Fruit fly (Drosophila melanogaster): Measurements from ENCODE around the gene NijA.

Gene NijA

DNA sequence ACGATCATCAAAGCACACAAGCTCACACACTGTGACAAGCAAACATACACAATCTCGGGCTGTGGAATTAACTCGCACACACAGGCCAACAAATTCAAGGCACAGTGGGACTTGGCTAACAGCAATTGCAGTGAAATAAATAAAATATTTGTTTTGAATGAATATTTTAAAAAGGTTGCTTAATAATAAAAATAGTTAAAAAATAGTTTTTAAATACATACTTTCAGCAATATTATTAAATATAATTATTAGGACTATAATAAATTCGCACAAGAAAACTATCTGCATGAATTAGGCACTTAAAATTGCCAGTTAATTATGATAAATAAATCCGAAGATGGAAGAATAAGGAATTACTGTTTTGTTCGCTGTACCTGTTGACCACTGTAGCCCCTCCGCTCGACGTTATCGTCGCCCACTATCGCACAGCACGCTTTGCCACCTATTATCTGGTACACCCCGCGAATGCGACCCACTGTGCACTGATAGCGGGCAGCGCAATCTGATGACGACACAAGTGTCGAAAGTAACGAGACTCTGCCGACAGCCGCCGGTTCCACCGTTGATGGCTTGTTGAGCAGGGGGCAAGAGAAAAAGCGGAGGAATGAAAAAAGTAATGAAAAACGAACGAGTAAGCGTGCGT is 13.8 kb downstream of the NijA start (continued):
- TF ChIP-seq NfI (GFP tag; optimal IDR thresholded peaks at IDR 0.05) (peak; percentile 96), CG13296 (GFP tag; optimal IDR thresholded peaks at IDR 0.05) (peak; percentile 99), CG15601 (tag; optimal IDR thresholded peaks at IDR 0.05) (peak; percentile 97), sc (optimal IDR thresholded peaks at IDR 0.05) (no peak), sc (GFP tag; optimal IDR thresholded peaks at IDR 0.05) (peak; percentile 98), Hr51 (GFP tag; optimal IDR thresholded peaks at IDR 0.05) (peak; percentile 92 to 99), CG1603 (tag; optimal IDR thresholded peaks at IDR 0.05) (peak; percentile 55), CG4617 (GFP tag; optimal IDR thresholded peaks at IDR 0.05; ENCODE audit: borderline replicate concordance) (peak; percentile 91), shn (GFP tag; optimal IDR thresholded peaks at IDR 0.05) (peak; percentile 88), CG13624 (GFP tag; optimal IDR thresholded peaks at IDR 0.05) (peak; percentile 84), dmrt11E (tag; optimal IDR thresholded peaks at IDR 0.05) (peak; percentile 96), rib (GFP tag; IDR thresholded peaks at IDR 0.05) (peak; percentile 93), dmrt99B (tag; optimal IDR thresholded peaks at IDR 0.05) (peak; percentile 99), CG9437 (GFP tag; optimal IDR thresholded peaks at IDR 0.05) (peak; percentile 97), CG17568 (GFP tag; optimal IDR thresholded peaks at IDR 0.05) (peak; percentile 94), jigr1 (GFP tag; IDR thresholded peaks at IDR 0.05) (peak; percentile 98), CG31441 (GFP tag; IDR thresholded peaks at IDR 0.05) (peak; percentile 99), CG31388 (GFP tag; optimal IDR thresholded peaks at IDR 0.05) (peak; percentile 92), btn (GFP tag; optimal IDR thresholded peaks at IDR 0.05) (peak; percentile 46), CG33213 (GFP tag; optimal IDR thresholded peaks at IDR 0.05) (peak; percentile 63), CG17186 (GFP tag; optimal IDR thresholded peaks at IDR 0.05) (peak; percentile 85), CG17612 (GFP tag; IDR thresholded peaks at IDR 0.05) (peak; percentile 92), nmo (GFP tag; optimal IDR thresholded peaks at IDR 0.05) (peak; percentile 99), dan (GFP tag; IDR thresholded peaks at IDR 0.05) (no peak; the same call in 1 of the 2 replicates), Dfd (GFP tag; optimal IDR thresholded peaks at IDR 0.05) (peak in 1 of 2 experiments; percentile 91), CG14860 (GFP tag; IDR thresholded peaks at IDR 0.05; ENCODE audit: partially characterized antibody) (no peak), Chrac-16 (GFP tag; optimal IDR thresholded peaks at IDR 0.05) (peak; percentile 97), CG42726 (GFP tag; IDR thresholded peaks at IDR 0.05; ENCODE audit: partially characterized antibody) (no peak), Eip74EF (GFP tag; optimal IDR thresholded peaks at IDR 0.05) (peak in 1 of 2 experiments; percentile 99), CG7987 (GFP tag; optimal IDR thresholded peaks at IDR 0.05) (peak; percentile 79), CG8388 (GFP tag; optimal IDR thresholded peaks at IDR 0.05) (peak; percentile 97), CG1832 (GFP tag; optimal IDR thresholded peaks at IDR 0.05) (no peak), CG8290 (GFP tag; optimal IDR thresholded peaks at IDR 0.05) (peak; percentile 96), CG8290 (tag; optimal IDR thresholded peaks at IDR 0.05) (peak; percentile 80 to 92), Dad (GFP tag; optimal IDR thresholded peaks at IDR 0.05) (peak; percentile 83), CHES-1-like (GFP tag; optimal IDR thresholded peaks at IDR 0.05) (peak; percentile 72), slp2 (GFP tag; optimal IDR thresholded peaks at IDR 0.05) (peak; percentile 36), MESR4 (GFP tag; optimal IDR thresholded peaks at IDR 0.05) (peak; percentile 29), CG6765 (GFP tag; optimal IDR thresholded peaks at IDR 0.05) (peak; percentile 97), vfl (GFP tag; optimal IDR thresholded peaks at IDR 0.05) (peak; percentile 76), CG12155 (GFP tag; optimal IDR thresholded peaks at IDR 0.05) (peak; percentile 99), unc-4 (GFP tag; IDR thresholded peaks at IDR 0.05; ENCODE audit: partially characterized antibody) (no peak), Xrp1 (GFP tag; IDR thresholded peaks at IDR 0.05) (peak; percentile 98), CG16779 (GFP tag; IDR thresholded peaks at IDR 0.05) (peak; percentile 71), CrebB (tag; optimal IDR thresholded peaks at IDR 0.05) (peak; percentile 91), Meics (GFP tag; optimal IDR thresholded peaks at IDR 0.05) (peak; percentile 99)
